Fruit fly (Drosophila melanogaster) whole organism, embryonic: Measurements from ENCODE around the gene CG9855.

Source experiments
- Atf3 ChIP-seq: fragments of 200-800 bp; sonication (Bioruptor generic); optimal IDR thresholded peaks from 3 replicates; lab custom pipeline; 2016; ENCODE audit warnings: missing biosample characterization, missing genetic modification characterization
- CG10543 ChIP-seq: fragments of 200-800 bp; sonication (Bioruptor generic); optimal IDR thresholded peaks from 3 replicates; lab custom pipeline; 2017; ENCODE audit warnings: missing biosample characterization, mild to moderate bottlenecking, missing genetic modification characterization, moderate library complexity
- CG12219 ChIP-seq: fragments of 200-800 bp; sonication (Bioruptor generic); optimal IDR thresholded peaks from 3 replicates; lab custom pipeline; 2018; ENCODE audit warnings: missing biosample characterization, mild to moderate bottlenecking, missing genetic modification characterization
- CG12744 ChIP-seq: fragments of 200-800 bp; sonication (Bioruptor generic); optimal IDR thresholded peaks from 2 replicates; lab custom pipeline; 2016; ENCODE audit warnings: missing biosample characterization, missing genetic modification characterization
- CG17328 ChIP-seq: fragments of 200-800 bp; sonication (Bioruptor generic); IDR thresholded peaks from 2 replicates; pipeline ENCODE4 v1.3.6; 2022; ENCODE audit warnings: missing biosample characterization, missing genetic modification characterization
- CG17912 ChIP-seq: fragments of 200-800 bp; sonication (Bioruptor generic); optimal IDR thresholded peaks from 2 replicates; lab custom pipeline; 2018; ENCODE audit warnings: missing biosample characterization, mild to moderate bottlenecking, missing genetic modification characterization
- CG18011 ChIP-seq: fragments of 200-800 bp; sonication (Bioruptor generic); optimal IDR thresholded peaks from 2 replicates; lab custom pipeline; 2017; ENCODE audit warnings: missing biosample characterization, missing genetic modification characterization, mild to moderate bottlenecking, moderate library complexity, missing genotype
- CG18764 ChIP-seq: fragments of 200-800 bp; sonication (Bioruptor generic); optimal IDR thresholded peaks from 3 replicates; lab custom pipeline; 2016; ENCODE audit warnings: missing biosample characterization, missing genetic modification characterization
- CG30431 ChIP-seq: fragments of 200-800 bp; sonication (Bioruptor generic); optimal IDR thresholded peaks from 2 replicates; lab custom pipeline; 2017; ENCODE audit warnings: missing biosample characterization, missing genetic modification characterization
- CG31365 ChIP-seq: fragments of 200-800 bp; sonication (Bioruptor generic); optimal IDR thresholded peaks from 2 replicates; lab custom pipeline; 2018; ENCODE audit warnings: missing biosample characterization, mild to moderate bottlenecking, missing genetic modification characterization
- CG31388 ChIP-seq: fragments of 200-800 bp; sonication (Bioruptor generic); optimal IDR thresholded peaks from 2 replicates; lab custom pipeline; 2016; ENCODE audit warnings: missing biosample characterization, missing genetic modification characterization
- CG6254 ChIP-seq: fragments of 200-800 bp; sonication (Bioruptor generic); optimal IDR thresholded peaks from 3 replicates; lab custom pipeline; 2017; ENCODE audit warnings: mild to moderate bottlenecking, missing biosample characterization, missing genetic modification reagents, missing genetic modification characterization
- CG7786 ChIP-seq: fragments of 200-800 bp; sonication (Bioruptor generic); optimal IDR thresholded peaks from 2 replicates; lab custom pipeline; 2016; ENCODE audit warnings: missing biosample characterization, missing genetic modification characterization
- CG7987 ChIP-seq: fragments of 200-800 bp; sonication (Bioruptor generic); optimal IDR thresholded peaks from 2 replicates; lab custom pipeline; 2018; ENCODE audit warnings: missing biosample characterization, mild to moderate bottlenecking, missing genetic modification characterization, moderate library complexity
- Hmr ChIP-seq: fragments of 200-800 bp; sonication (Bioruptor generic); optimal IDR thresholded peaks from 3 replicates; lab custom pipeline; 2017; ENCODE audit warnings: mild to moderate bottlenecking, missing biosample characterization, missing genetic modification reagents, missing genetic modification characterization
- Hmx ChIP-seq: fragments of 200-800 bp; sonication (Bioruptor generic); optimal IDR thresholded peaks from 2 replicates; lab custom pipeline; 2016; ENCODE audit warnings: missing biosample characterization, missing genetic modification characterization
- Hr51 ChIP-seq, 2 experiments: fragments of 200-800 bp; sonication (Bioruptor generic); optimal IDR thresholded peaks; 2 replicates in 1 of 2; 3 replicates in 1 of 2; lab custom pipeline; 2016 to 2018; ENCODE audit warnings: missing biosample characterization in 2 of 2, missing genetic modification characterization in 2 of 2, mild to moderate bottlenecking in 1 of 2, moderate library complexity in 1 of 2
- Hsf ChIP-seq: fragments of 200-800 bp; sonication (Bioruptor generic); optimal IDR thresholded peaks from 3 replicates; lab custom pipeline; 2016; ENCODE audit warnings: missing biosample characterization, missing genetic modification characterization
- Kr ChIP-seq: fragments of 200-800 bp; sonication (Bioruptor generic); optimal IDR thresholded peaks from 2 replicates; lab custom pipeline; 2017; ENCODE audit warnings: missing biosample characterization, mild to moderate bottlenecking, missing genetic modification characterization
- Lim3 ChIP-seq: fragments of 200-800 bp; sonication (Bioruptor generic); IDR thresholded peaks from 2 replicates; pipeline ENCODE4 v1.3.6; 2022; ENCODE audit warnings: missing biosample characterization, missing genetic modification characterization
- Opbp ChIP-seq: fragments of 200-800 bp; sonication (Bioruptor generic); IDR thresholded peaks from 3 replicates; pipeline ENCODE4 v1.3.6; 2022; ENCODE audit warnings: missing biosample characterization, missing genetic modification characterization; ENCODE audit not compliant: partially characterized antibody
- Rfx ChIP-seq: fragments of 200-800 bp; sonication (Bioruptor generic); IDR thresholded peaks from 2 replicates; pipeline ENCODE4 v1.3.6; 2022; ENCODE audit warnings: missing biosample characterization, missing genetic modification characterization
- Scr ChIP-seq: fragments of 200-800 bp; sonication (Bioruptor generic); IDR thresholded peaks from 2 replicates; pipeline ENCODE4 v1.3.6; 2022; ENCODE audit warnings: missing biosample characterization, missing genetic modification characterization; ENCODE audit not compliant: partially characterized antibody
- Sry-δ ChIP-seq: fragments of 200-800 bp; sonication (Bioruptor generic); optimal IDR thresholded peaks from 2 replicates; lab custom pipeline; 2016; ENCODE audit warnings: missing biosample characterization, missing genetic modification characterization
- ac ChIP-seq: fragments of 200-800 bp; sonication (Bioruptor generic); optimal IDR thresholded peaks from 3 replicates; lab custom pipeline; 2017; ENCODE audit warnings: missing biosample characterization, mild to moderate bottlenecking, missing genetic modification characterization
- bigmax ChIP-seq: fragments of 200-800 bp; sonication (Bioruptor generic); optimal IDR thresholded peaks from 2 replicates; lab custom pipeline; 2018; ENCODE audit warnings: missing biosample characterization, mild to moderate bottlenecking, missing genetic modification characterization
- crp ChIP-seq, 2 experiments: fragments of 200-800 bp; sonication (Bioruptor generic); optimal IDR thresholded peaks; 2 replicates in 1 of 2; 3 replicates in 1 of 2; lab custom pipeline; 2017; ENCODE audit warnings: missing biosample characterization in 2 of 2, missing genetic modification characterization in 2 of 2, mild to moderate bottlenecking in 1 of 2, moderate library complexity in 1 of 2
- da ChIP-seq: fragments of 200-800 bp; sonication (Bioruptor generic); optimal IDR thresholded peaks from 2 replicates; lab custom pipeline; 2016; ENCODE audit warnings: missing biosample characterization, missing genetic modification characterization
- danr ChIP-seq: fragments of 200-800 bp; sonication (Bioruptor generic); IDR thresholded peaks from 2 replicates; pipeline ENCODE4 v1.3.6; 2022; ENCODE audit warnings: missing biosample characterization, missing genetic modification characterization
- dimm ChIP-seq: fragments of 200-800 bp; sonication (Bioruptor generic); IDR thresholded peaks from 2 replicates; pipeline ENCODE4 v1.3.6; 2022; ENCODE audit warnings: missing biosample characterization, missing genetic modification characterization
- emc ChIP-seq: fragments of 200-800 bp; sonication (Bioruptor generic); optimal IDR thresholded peaks from 2 replicates; lab custom pipeline; 2016; ENCODE audit warnings: missing biosample characterization, missing genetic modification characterization
- ems ChIP-seq: fragments of 200-800 bp; sonication (Bioruptor generic); optimal IDR thresholded peaks from 3 replicates; lab custom pipeline; 2016; ENCODE audit warnings: missing biosample characterization, missing genetic modification characterization
- h ChIP-seq: fragments of >200 bp; optimal IDR thresholded peaks from 2 replicates; lab custom pipeline; 2017
- hb ChIP-seq: fragments of 200-800 bp; sonication (Bioruptor generic); IDR thresholded peaks from 3 replicates; pipeline ENCODE4 v1.3.6; 2022; ENCODE audit warnings: missing biosample characterization, missing genetic modification characterization; ENCODE audit not compliant: partially characterized antibody
- hkb ChIP-seq, 2 experiments: fragments of 200-800 bp in 1 of 2; fragments of >200 bp in 1 of 2; sonication (Bioruptor generic) in 1 of 2; IDR thresholded peaks in 1 of 2; optimal IDR thresholded peaks in 1 of 2; 2 replicates each; pipeline versions ENCODE4 v1.3.6 to Lab custom; 2017 to 2022; ENCODE audit warnings: missing biosample characterization in 1 of 2, missing genetic modification characterization in 1 of 2
- jing ChIP-seq: fragments of 200-800 bp; sonication (Bioruptor generic); optimal IDR thresholded peaks from 2 replicates; lab custom pipeline; 2018; ENCODE audit warnings: missing biosample characterization, mild to moderate bottlenecking, missing genetic modification characterization
- pan ChIP-seq, 4 experiments: fragments of >200 bp in 3 of 4; fragments of 200-800 bp in 1 of 4; sonication (Bioruptor generic) in 1 of 4; optimal IDR thresholded peaks in 3 of 4; IDR thresholded peaks in 1 of 4; 2 replicates each; pipeline versions ENCODE4 v1.3.6 to Lab custom; 2017 to 2022; ENCODE audit warnings: missing biosample characterization in 2 of 4, missing genetic modification characterization in 2 of 4, mixed read lengths in 1 of 4
- pnt ChIP-seq: fragments of 200-800 bp; sonication (Bioruptor generic); optimal IDR thresholded peaks from 3 replicates; lab custom pipeline; 2016; ENCODE audit warnings: missing biosample characterization, missing genetic modification characterization
- prd ChIP-seq, 3 experiments: fragments of >200 bp in 2 of 3; fragments of 200-800 bp in 1 of 3; sonication (Bioruptor generic) in 1 of 3; optimal IDR thresholded peaks in 2 of 3; IDR thresholded peaks in 1 of 3; 2 replicates in 2 of 3; 3 replicates in 1 of 3; pipeline versions ENCODE4 v1.3.6 to Lab custom; 2017 to 2022; ENCODE audit warnings: missing biosample characterization in 1 of 3, missing genetic modification characterization in 1 of 3
- pros ChIP-seq: fragments of 200-800 bp; sonication (Bioruptor generic); optimal IDR thresholded peaks from 3 replicates; lab custom pipeline; 2019; ENCODE audit warnings: missing biosample characterization, mild to moderate bottlenecking, missing genetic modification characterization, moderate library complexity
- seq ChIP-seq: fragments of 200-800 bp; sonication (Bioruptor generic); IDR thresholded peaks from 2 replicates; pipeline ENCODE4 v1.3.6; 2022; ENCODE audit warnings: missing biosample characterization, missing genetic modification characterization
- shn ChIP-seq: fragments of 200-800 bp; sonication (Bioruptor generic); optimal IDR thresholded peaks from 3 replicates; lab custom pipeline; 2016; ENCODE audit warnings: missing biosample characterization, missing genetic modification characterization
- sisA ChIP-seq: fragments of 200-800 bp; sonication (Bioruptor generic); IDR thresholded peaks from 2 replicates; pipeline ENCODE4 v1.3.6; 2022; ENCODE audit warnings: missing biosample characterization, missing genetic modification characterization
- slbo ChIP-seq: fragments of 200-800 bp; sonication (Bioruptor generic); IDR thresholded peaks from 2 replicates; pipeline ENCODE4 v1.3.6; 2022; ENCODE audit warnings: missing biosample characterization, missing genetic modification characterization
- sqz ChIP-seq: fragments of 200-800 bp; sonication (Bioruptor generic); optimal IDR thresholded peaks from 3 replicates; lab custom pipeline; 2018; ENCODE audit warnings: missing biosample characterization, mild to moderate bottlenecking, missing genetic modification characterization
- twi ChIP-seq: fragments of 200-800 bp; optimal IDR thresholded peaks from 2 replicates; lab custom pipeline; 2019; ENCODE audit warnings: missing biosample characterization, mild to moderate bottlenecking, missing genetic modification characterization, moderate library complexity

CG9855 gene

DNA sequence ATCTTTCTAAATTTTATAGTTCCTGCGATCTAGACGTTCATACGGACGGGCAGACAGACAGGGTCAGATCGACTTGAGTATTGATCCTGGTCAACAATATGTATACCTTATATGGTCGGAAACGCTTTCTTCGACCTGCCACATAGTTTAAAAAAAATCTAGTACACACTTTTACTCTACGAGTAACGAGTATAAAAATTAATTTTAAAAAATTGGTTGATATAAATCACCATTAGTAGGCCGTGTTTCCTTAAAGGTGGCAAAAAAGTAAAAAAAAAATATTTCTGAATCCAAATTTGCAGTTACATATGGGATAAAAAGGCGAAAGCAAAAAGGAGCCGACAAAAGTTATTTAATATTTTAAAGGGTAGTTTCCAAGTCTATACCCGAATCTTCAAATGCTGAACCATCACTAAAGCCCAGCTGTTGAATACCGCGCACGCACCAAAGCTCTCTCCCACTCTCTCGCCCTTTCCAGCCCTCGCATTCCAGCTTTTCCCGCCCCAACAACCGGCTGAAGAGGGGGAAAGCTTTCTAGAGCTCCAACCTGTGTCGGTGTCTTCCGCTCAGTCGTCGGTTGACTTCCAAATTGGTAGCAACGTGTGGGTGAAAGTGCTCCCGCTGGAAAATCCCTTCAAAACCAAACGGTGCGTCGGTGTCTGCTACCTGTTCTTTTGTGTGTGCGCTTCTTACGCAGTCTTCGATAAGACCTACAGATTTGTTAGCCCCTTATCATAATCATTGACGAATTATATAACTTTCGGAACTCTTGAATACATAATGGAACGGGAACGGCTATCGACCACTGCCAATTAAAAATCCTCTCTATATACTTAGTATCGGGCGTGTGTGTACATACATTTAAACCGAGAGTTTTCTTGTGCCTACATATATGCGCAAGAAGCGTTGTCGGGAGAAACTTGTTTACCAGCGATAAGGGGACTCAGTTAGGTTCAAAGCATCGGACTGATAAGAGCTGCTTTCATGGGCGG is 19.0 kb downstream of the CG9855 start, which contains the start of gene Sfxn1-3 (continued):
- TF ChIP-seq bigmax (no peak), Lim3 (GFP tag; lab: Robert Waterston, UW) (no peak), sisA (GFP tag; lab: Robert Waterston, UW) (no peak; the same call in 1 of the 2 replicates), seq (GFP tag; lab: Robert Waterston, UW) (peak; percentile 68; the same call in 1 of the 2 replicates), shn (no peak), CG18011 (GFP tag; lab: Kevin White, UChicago) (no peak), crp (GFP tag; optimal IDR thresholded peaks at IDR 0.05; lab: Kevin White, UChicago) (peak in 1 of 2 experiments; percentile 66), twi (no peak), danr (GFP tag; lab: Robert Waterston, UW) (no peak), dimm (GFP tag; lab: Robert Waterston, UW) (no peak), da (no peak), ems (peak; percentile 10), Hsf (GFP tag; lab: Kevin White, UChicago) (peak; percentile 34), CG6254 (no peak), Rfx (GFP tag; lab: Robert Waterston, UW) (peak; percentile 68), pros (GFP tag; lab: Kevin White, UChicago) (peak; percentile 65), sqz (GFP tag; lab: Kevin White, UChicago) (no peak), prd (optimal IDR thresholded peaks at IDR 0.05; lab: Kevin White, UChicago) (no peak), prd (GFP tag; IDR thresholded peaks at IDR 0.05; lab: Robert Waterston, UW) (peak; percentile 60), CG31388 (GFP tag; lab: Kevin White, UChicago) (no peak), CG12219 (GFP tag; lab: Kevin White, UChicago) (no peak), CG17912 (GFP tag; lab: Kevin White, UChicago) (peak; percentile 46), slbo (GFP tag; lab: Robert Waterston, UW) (no peak; the same call in none of the 2 replicates), Sry-δ (peak; percentile 78), hb (GFP tag; lab: Robert Waterston, UW) (no peak; the same call in 2 of the 3 replicates), Scr (GFP tag; lab: Robert Waterston, UW) (0 out of 2 replicates have a peak, but pooled peaks have one; percentile 35), CG18764 (GFP tag; lab: Kevin White, UChicago) (no peak), jing (GFP tag; lab: Kevin White, UChicago) (no peak), pan (optimal IDR thresholded peaks at IDR 0.05; lab: Kevin White, UChicago) (no peak), pan (GFP tag; optimal IDR thresholded peaks at IDR 0.05 in 1 of 2, IDR thresholded peaks at IDR 0.05 in 1 of 2) (no peak), hkb (optimal IDR thresholded peaks at IDR 0.05; lab: Kevin White, UChicago) (no peak), hkb (GFP tag; IDR thresholded peaks at IDR 0.05; lab: Robert Waterston, UW) (no peak; the same call in 1 of the 2 replicates), pnt (GFP tag; lab: Kevin White, UChicago) (peak; percentile 16), Hmr (GFP tag; lab: Kevin White, UChicago) (peak; percentile 78), CG31365 (peak; percentile 11), CG7987 (GFP tag; lab: Kevin White, UChicago) (peak; percentile 73), h (no peak), CG30431 (GFP tag; lab: Kevin White, UChicago) (no peak), CG12744 (GFP tag; lab: Kevin White, UChicago) (no peak), CG7786 (GFP tag; lab: Kevin White, UChicago) (no peak), CG17328 (no peak), emc (GFP tag; lab: Kevin White, UChicago) (no peak), ac (GFP tag; lab: Kevin White, UChicago) (no peak), Kr (GFP tag; lab: Kevin White, UChicago) (no peak), Hmx (GFP tag; lab: Kevin White, UChicago) (no peak), Opbp (GFP tag; lab: Robert Waterston, UW) (0 out of 3 replicates have a peak, but pooled peaks have one; percentile 59), Hr51 (GFP tag; optimal IDR thresholded peaks at IDR 0.05; lab: Kevin White, UChicago) (peak; percentile 1 to 32), Atf3 (GFP tag; lab: Kevin White, UChicago) (peak; percentile 0), CG10543 (GFP tag; lab: Kevin White, UChicago) (peak; percentile 94)
